Worm (Caenorhabditis elegans): Measurements from ENCODE around the gene F48F7.6.
A peak's percentile ranks its signal among the peaks of the same experiment; 100 is the strongest.

The F48F7.6 gene

DNA sequence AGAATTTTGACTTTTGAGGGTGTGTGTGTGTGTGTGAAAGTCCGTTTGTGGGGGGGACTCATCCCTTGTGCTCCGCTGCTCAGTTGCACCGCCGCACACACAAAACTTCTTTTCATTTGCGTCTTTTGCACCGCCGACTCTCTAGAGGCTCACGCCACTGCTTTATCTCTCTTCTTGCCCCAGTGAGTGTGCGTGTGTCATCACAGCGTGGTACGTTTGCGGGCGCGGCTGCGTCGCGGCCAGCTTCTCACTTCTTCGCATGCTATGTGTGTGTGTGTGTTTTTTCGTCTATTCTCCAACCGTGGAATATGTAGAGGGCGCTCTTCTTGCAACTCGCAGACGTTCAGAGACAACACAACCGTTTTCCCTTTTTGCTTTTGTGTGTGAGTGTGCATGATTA, 32.1 kb upstream of the F48F7.6 start (continued):
- TF ChIP-seq fos-1 (tag; optimal IDR thresholded peaks at IDR 0.05) = peak; percentile 71
- no peak for TF ChIP-seq blmp-1 (tag; optimal IDR thresholded peaks at IDR 0.05; ENCODE audit: insufficient read depth)

DNA sequence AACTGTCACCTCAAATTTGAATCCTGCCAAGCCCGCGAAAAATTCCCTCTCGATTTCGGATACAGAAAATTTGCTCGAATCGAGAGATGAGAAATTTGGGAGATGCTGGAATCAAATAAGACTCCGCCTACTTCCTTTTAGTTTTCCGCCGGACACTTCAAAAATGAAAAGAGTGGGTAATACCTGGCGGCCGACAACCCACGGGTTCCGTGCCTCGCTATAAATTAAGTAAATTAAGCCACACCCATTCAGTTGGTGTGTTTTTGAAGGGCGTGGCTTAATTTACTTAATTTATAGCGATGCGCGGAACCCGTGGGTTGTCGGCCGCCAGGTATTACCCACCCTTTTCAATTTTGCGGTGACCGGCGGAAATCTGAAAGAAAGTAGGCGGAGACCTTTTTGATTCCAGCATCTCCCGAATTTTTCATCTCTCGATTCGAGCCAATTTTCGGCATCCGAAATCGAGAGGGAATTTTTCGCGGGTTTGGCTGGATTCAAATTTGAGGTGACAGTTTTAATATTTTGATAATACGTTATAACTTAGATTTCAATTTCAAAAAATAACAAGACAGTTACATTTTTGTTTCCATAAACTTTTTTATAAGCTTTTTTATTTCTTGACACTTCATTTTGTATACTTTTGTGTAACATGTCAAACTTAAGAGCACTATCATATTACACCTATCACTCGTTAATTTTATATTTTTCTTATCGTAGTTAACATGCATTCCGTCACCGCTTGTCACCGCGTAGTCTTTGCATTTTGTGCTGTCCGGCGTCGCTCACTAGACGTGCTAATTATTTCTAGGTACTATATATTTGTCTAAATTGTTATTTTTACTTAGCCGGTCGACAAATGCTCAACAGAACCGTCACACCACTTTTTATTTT, 30.7 kb upstream of the F48F7.6 start:
- TF ChIP-seq nhr-23 (tag; optimal IDR thresholded peaks at IDR 0.05) (no peak), fos-1 (tag; optimal IDR thresholded peaks at IDR 0.05) (peak; percentile 81)

- TF ChIP-seq ztf-4 (tag; optimal IDR thresholded peaks at IDR 0.05) (no peak), nhr-23 (tag; optimal IDR thresholded peaks at IDR 0.05) (no peak), ztf-1 (GFP tag; conservative IDR thresholded peaks at IDR 0.05) (no peak), nhr-129 (tag; optimal IDR thresholded peaks at IDR 0.05) (peak; percentile 0), nhr-10 (tag; optimal IDR thresholded peaks at IDR 0.05) (no peak)
Measured at ce11 chrX:13948167-13948566, 29.5 kb upstream of the F48F7.6 start.

DNA sequence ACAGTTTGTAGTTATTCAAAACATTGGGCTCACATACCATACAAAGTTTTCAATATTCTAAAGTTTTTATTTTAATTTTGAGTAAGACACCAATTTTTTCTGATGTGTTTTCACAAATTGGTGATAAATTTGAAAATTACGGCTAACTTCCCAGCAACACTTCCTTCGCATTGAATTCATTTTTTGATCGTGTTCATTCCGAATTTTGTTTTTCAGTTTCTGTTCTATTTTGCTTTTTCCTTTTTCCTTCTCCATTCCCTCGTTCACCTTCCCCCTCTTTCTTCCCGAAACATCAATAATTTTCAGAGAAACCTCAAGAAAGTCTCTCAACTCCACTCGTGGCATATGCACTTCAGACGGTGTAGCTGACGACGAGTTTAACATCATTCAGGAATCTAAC, 28.8 kb upstream of the F48F7.6 start, which contains the start of gene alg-1:
Gene alg-1 (plus strand): TSS at position 301 of the 400 bp plus-strand sequence.
- TF ChIP-seq sma-9 (GFP tag; optimal IDR thresholded peaks at IDR 0.05) (no peak), sma-9 (tag; optimal IDR thresholded peaks at IDR 0.05) (no peak), ZK546.5 (tag; optimal IDR thresholded peaks at IDR 0.05) (no peak), nhr-129 (tag; optimal IDR thresholded peaks at IDR 0.05) (no peak), nhr-77 (tag; optimal IDR thresholded peaks at IDR 0.05) (no peak), nhr-237 (tag; optimal IDR thresholded peaks at IDR 0.05) (no peak), lin-11 (tag; optimal IDR thresholded peaks at IDR 0.05) (no peak), F13H6.1 (tag; optimal IDR thresholded peaks at IDR 0.05) (no peak), alr-1 (tag; optimal IDR thresholded peaks at IDR 0.05) (no peak), unc-62 (GFP tag; optimal IDR thresholded peaks at IDR 0.05) (no peak), peb-1 (tag; optimal IDR thresholded peaks at IDR 0.05) (no peak), blmp-1 (tag; optimal IDR thresholded peaks at IDR 0.05; ENCODE audit: insufficient read depth) (no peak), ztf-11 (tag; optimal IDR thresholded peaks at IDR 0.05) (no peak), zag-1 (tag; optimal IDR thresholded peaks at IDR 0.05) (no peak), egl-27 (tag; optimal IDR thresholded peaks at IDR 0.05) (no peak), nhr-11 (tag; optimal IDR thresholded peaks at IDR 0.05) (no peak), dmd-4 (tag; optimal IDR thresholded peaks at IDR 0.05) (no peak), ceh-16 (tag; optimal IDR thresholded peaks at IDR 0.05) (no peak), crh-2 (tag; optimal IDR thresholded peaks at IDR 0.05) (no peak), mab-5 (tag; optimal IDR thresholded peaks at IDR 0.05) (no peak), fos-1 (tag; optimal IDR thresholded peaks at IDR 0.05) (no peak)

DNA sequence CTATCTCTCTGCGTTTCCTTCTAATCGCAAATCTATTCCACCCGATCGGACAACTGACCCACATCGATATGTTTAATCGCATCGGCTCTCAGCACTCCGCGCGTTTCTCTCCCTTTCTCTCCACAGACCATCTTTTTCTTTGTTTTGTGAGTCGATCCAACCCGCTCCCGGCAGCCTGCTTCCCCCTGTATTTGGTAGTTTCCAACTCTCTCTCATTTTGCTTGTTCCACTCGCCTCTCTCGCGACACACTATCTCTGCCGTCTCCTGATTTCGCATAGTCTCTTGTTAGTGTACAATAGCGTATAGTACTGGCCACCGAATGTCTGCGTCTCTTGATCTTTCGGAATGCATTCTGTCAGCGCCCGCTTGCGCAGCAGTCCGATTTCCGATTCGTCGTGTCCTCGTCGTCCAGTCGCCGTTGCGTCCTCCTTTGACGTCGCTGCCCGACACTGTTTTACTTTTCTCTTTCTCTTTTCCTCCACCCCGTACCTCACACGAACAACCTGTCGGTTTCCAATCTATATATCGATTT, 26.9 kb upstream of the F48F7.6 start:
- TF ChIP-seq nhr-6 (tag; optimal IDR thresholded peaks at IDR 0.05) (no peak), Y55F3AM.14 (GFP tag; optimal IDR thresholded peaks at IDR 0.05) (no peak), ztf-1 (GFP tag; conservative IDR thresholded peaks at IDR 0.05) (no peak), ama-1 (optimal IDR thresholded peaks at IDR 0.05) (no peak), sma-3 (GFP tag; optimal IDR thresholded peaks at IDR 0.05) (peak; percentile 79), nhr-10 (tag; optimal IDR thresholded peaks at IDR 0.05) (no peak), elt-3 (tag; optimal IDR thresholded peaks at IDR 0.05) (no peak), nhr-11 (tag; optimal IDR thresholded peaks at IDR 0.05) (no peak), ztf-11 (tag; optimal IDR thresholded peaks at IDR 0.05) (no peak), ztf-4 (tag; optimal IDR thresholded peaks at IDR 0.05) (no peak), skn-1 (tag; optimal IDR thresholded peaks at IDR 0.05) (no peak), fos-1 (tag; optimal IDR thresholded peaks at IDR 0.05) (peak; percentile 44), mbf-1 (tag; optimal IDR thresholded peaks at IDR 0.05) (no peak), egl-27 (tag; optimal IDR thresholded peaks at IDR 0.05) (peak; percentile 63), nhr-23 (tag; optimal IDR thresholded peaks at IDR 0.05) (no peak), crh-2 (tag; optimal IDR thresholded peaks at IDR 0.05) (peak; percentile 53), ZK546.5 (tag; optimal IDR thresholded peaks at IDR 0.05) (no peak), lin-13 (GFP tag; optimal IDR thresholded peaks at IDR 0.05) (peak; percentile 8), alr-1 (tag; optimal IDR thresholded peaks at IDR 0.05) (no peak), blmp-1 (tag; optimal IDR thresholded peaks at IDR 0.05; ENCODE audit: insufficient read depth) (peak; percentile 30), nhr-25 (tag; optimal IDR thresholded peaks at IDR 0.05) (peak; percentile 74), gmeb-1 (tag; optimal IDR thresholded peaks at IDR 0.05) (peak; percentile 20), elt-1 (tag; optimal IDR thresholded peaks at IDR 0.05) (no peak), unc-55 (GFP tag; optimal IDR thresholded peaks at IDR 0.05) (no peak), zag-1 (tag; optimal IDR thresholded peaks at IDR 0.05) (no peak), sem-4 (tag; optimal IDR thresholded peaks at IDR 0.05) (no peak), R02D3.7 (tag; optimal IDR thresholded peaks at IDR 0.05) (no peak), ceh-82 (tag; optimal IDR thresholded peaks at IDR 0.05) (no peak), dmd-4 (tag; optimal IDR thresholded peaks at IDR 0.05) (no peak), lin-39 (tag; optimal IDR thresholded peaks at IDR 0.05) (no peak), nhr-21 (tag; optimal IDR thresholded peaks at IDR 0.05) (peak; percentile 73), sma-9 (GFP tag; optimal IDR thresholded peaks at IDR 0.05) (peak; percentile 65), sma-9 (tag; optimal IDR thresholded peaks at IDR 0.05) (no peak)

All from whole organism, L2 larva.